Worm (Caenorhabditis elegans): ENCODE data around the gene C39B10.3.

C39B10.3 gene

ce11 chrX:10443836-10444235 is at the start of gene C39B10.3:
Gene C39B10.3 (plus strand): TSS chrX:10444136.
- no peak for TF ChIP-seq mab-5 (tag; optimal IDR thresholded peaks at IDR 0.05)
- TF ChIP-seq ceh-82 (tag; optimal IDR thresholded peaks at IDR 0.05), result no peak
- TF ChIP-seq nhr-237 (tag; optimal IDR thresholded peaks at IDR 0.05), result no peak
- no peak for TF ChIP-seq aly-2 (tag; optimal IDR thresholded peaks at IDR 0.05)
- no peak for TF ChIP-seq nhr-10 (tag; optimal IDR thresholded peaks at IDR 0.05)
- no peak for TF ChIP-seq elt-3 (tag; optimal IDR thresholded peaks at IDR 0.05)
- TF ChIP-seq sma-3 (GFP tag; optimal IDR thresholded peaks at IDR 0.05), result no peak

DNA sequence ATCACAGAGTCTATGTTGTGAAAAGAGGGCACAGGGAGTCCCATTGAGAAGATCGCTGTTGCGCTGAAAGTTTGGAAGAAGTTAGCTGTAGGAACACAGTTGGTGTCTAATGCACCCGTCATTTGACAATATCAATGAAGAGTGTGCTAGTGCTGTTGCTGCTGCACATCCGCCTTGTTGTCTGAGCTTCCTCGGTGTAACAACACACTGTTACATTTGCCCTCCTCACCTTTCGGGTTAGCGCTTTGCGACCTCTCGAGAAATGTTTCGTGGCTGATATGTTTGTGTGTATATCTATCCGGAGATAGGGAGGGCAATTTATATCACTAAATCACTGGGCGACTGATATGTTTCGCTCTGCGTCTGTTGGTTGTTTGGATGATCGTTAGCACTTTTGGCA is 49.7 kb upstream of the C39B10.3 start:
- TF ChIP-seq R02D3.7 (tag; optimal IDR thresholded peaks at IDR 0.05), result no peak
- TF ChIP-seq nhr-6 (tag; optimal IDR thresholded peaks at IDR 0.05), result no peak
- no peak for TF ChIP-seq ceh-16 (tag; optimal IDR thresholded peaks at IDR 0.05)
- no peak for TF ChIP-seq nhr-237 (tag; optimal IDR thresholded peaks at IDR 0.05)
- no peak for TF ChIP-seq mbf-1 (tag; optimal IDR thresholded peaks at IDR 0.05)
- TF ChIP-seq nhr-25 (tag; optimal IDR thresholded peaks at IDR 0.05), result no peak
- TF ChIP-seq dmd-4 (tag; optimal IDR thresholded peaks at IDR 0.05), result no peak
- TF ChIP-seq egl-27 (tag; optimal IDR thresholded peaks at IDR 0.05), result no peak
- TF ChIP-seq lin-13 (GFP tag; optimal IDR thresholded peaks at IDR 0.05), result no peak
- no peak for TF ChIP-seq lin-39 (tag; optimal IDR thresholded peaks at IDR 0.05)
- no peak for TF ChIP-seq skn-1 (tag; optimal IDR thresholded peaks at IDR 0.05)
- no peak for TF ChIP-seq aly-2 (tag; optimal IDR thresholded peaks at IDR 0.05)
- TF ChIP-seq crh-2 (tag; optimal IDR thresholded peaks at IDR 0.05), result no peak
- TF ChIP-seq lsy-2 (tag; optimal IDR thresholded peaks at IDR 0.05), result no peak
- no peak for TF ChIP-seq snpc-4 (tag; optimal IDR thresholded peaks at IDR 0.05)
- no peak for TF ChIP-seq gmeb-1 (tag; optimal IDR thresholded peaks at IDR 0.05)
- TF ChIP-seq sem-4 (tag; optimal IDR thresholded peaks at IDR 0.05), result peak; percentile 48
- no peak for TF ChIP-seq nhr-23 (tag; optimal IDR thresholded peaks at IDR 0.05)
- TF ChIP-seq nhr-10 (tag; optimal IDR thresholded peaks at IDR 0.05), result no peak
- TF ChIP-seq unc-62 (GFP tag; optimal IDR thresholded peaks at IDR 0.05), result no peak
- TF ChIP-seq blmp-1 (tag; optimal IDR thresholded peaks at IDR 0.05; ENCODE audit: insufficient read depth), result no peak
- no peak for TF ChIP-seq mdl-1 (tag; optimal IDR thresholded peaks at IDR 0.05)
- peak; percentile 31 for TF ChIP-seq mab-5 (tag; optimal IDR thresholded peaks at IDR 0.05)
- no peak for TF ChIP-seq Y55F3AM.14 (GFP tag; optimal IDR thresholded peaks at IDR 0.05)
- TF ChIP-seq elt-1 (tag; optimal IDR thresholded peaks at IDR 0.05), result no peak
- no peak for TF ChIP-seq peb-1 (tag; optimal IDR thresholded peaks at IDR 0.05)
- TF ChIP-seq nhr-129 (tag; optimal IDR thresholded peaks at IDR 0.05), result peak; percentile 71
- no peak for TF ChIP-seq nhr-21 (tag; optimal IDR thresholded peaks at IDR 0.05)
- no peak for TF ChIP-seq nhr-11 (tag; optimal IDR thresholded peaks at IDR 0.05)
- TF ChIP-seq C34F6.9 (tag; optimal IDR thresholded peaks at IDR 0.05), result peak; percentile 30
- no peak for TF ChIP-seq unc-39 (tag; optimal IDR thresholded peaks at IDR 0.05)
- no peak for TF ChIP-seq lin-11 (tag; optimal IDR thresholded peaks at IDR 0.05)
- no peak for TF ChIP-seq ama-1 (optimal IDR thresholded peaks at IDR 0.05)
- TF ChIP-seq ztf-11 (tag; optimal IDR thresholded peaks at IDR 0.05), result no peak
- peak; percentile 65 for TF ChIP-seq sma-9 (GFP tag; optimal IDR thresholded peaks at IDR 0.05)
- TF ChIP-seq sma-9 (tag; optimal IDR thresholded peaks at IDR 0.05), result no peak
- TF ChIP-seq nhr-12 (tag; optimal IDR thresholded peaks at IDR 0.05), result no peak
- TF ChIP-seq ceh-82 (tag; optimal IDR thresholded peaks at IDR 0.05), result no peak
- no peak for TF ChIP-seq ZK546.5 (tag; optimal IDR thresholded peaks at IDR 0.05)
- peak; percentile 49 for TF ChIP-seq fos-1 (tag; optimal IDR thresholded peaks at IDR 0.05)
- TF ChIP-seq alr-1 (tag; optimal IDR thresholded peaks at IDR 0.05), result no peak
- peak; percentile 85 for TF ChIP-seq F13H6.1 (tag; optimal IDR thresholded peaks at IDR 0.05)
- TF ChIP-seq ztf-4 (tag; optimal IDR thresholded peaks at IDR 0.05), result no peak
- no peak for TF ChIP-seq sma-3 (GFP tag; optimal IDR thresholded peaks at IDR 0.05)
- no peak for TF ChIP-seq nhr-77 (tag; optimal IDR thresholded peaks at IDR 0.05)
- TF ChIP-seq ztf-1 (GFP tag; conservative IDR thresholded peaks at IDR 0.05), result no peak
- no peak for TF ChIP-seq zag-1 (tag; optimal IDR thresholded peaks at IDR 0.05)
- no peak for TF ChIP-seq elt-3 (tag; optimal IDR thresholded peaks at IDR 0.05)
- TF ChIP-seq unc-55 (GFP tag; optimal IDR thresholded peaks at IDR 0.05), result no peak

Data from whole organism, L2 larva.